Fruit fly (Drosophila melanogaster): ENCODE measurements around the gene CG15814.

- TF ChIP-seq CG34367 (tag; optimal IDR thresholded peaks at IDR 0.05) (no peak), EcR (GFP tag; optimal IDR thresholded peaks at IDR 0.05) (no peak), Pif1B (GFP tag; optimal IDR thresholded peaks at IDR 0.05) (no peak), CG8159 (tag; optimal IDR thresholded peaks at IDR 0.05) (no peak), CG15710 (tag; optimal IDR thresholded peaks at IDR 0.05) (no peak), fd96Ca (GFP tag; IDR thresholded peaks at IDR 0.05) (no peak)
Measured at dm6 chrX:17887877-17888276, 37.7 kb upstream of the CG15814 start, which contains the start of gene CG6788.
